Worm (Caenorhabditis elegans) whole organism, L4/young adult: ENCODE results near the gene aqp-11.
A peak's percentile ranks its signal among the peaks of the same experiment; 100 is the strongest.

ENCODE experiments used
- W03F9.2 ChIP-seq: fragments of 150-350 bp; optimal IDR thresholded peaks from 2 replicates; lab custom pipeline; 2014; ENCODE audit warnings: missing biosample characterization, missing genetic modification characterization
- dao-5 ChIP-seq: sonication (generic microtip); optimal IDR thresholded peaks from 2 replicates; lab custom pipeline; 2016; ENCODE audit warnings: missing genotype, missing genetic modification characterization, moderate library complexity, missing compliant biosample characterization
- him-1 ChIP-seq: sonication (generic microtip); optimal IDR thresholded peaks from 2 replicates; lab custom pipeline; 2016; ENCODE audit warnings: missing genotype, missing genetic modification reagents, missing genetic modification characterization, missing compliant biosample characterization

aqp-11 gene

DNA sequence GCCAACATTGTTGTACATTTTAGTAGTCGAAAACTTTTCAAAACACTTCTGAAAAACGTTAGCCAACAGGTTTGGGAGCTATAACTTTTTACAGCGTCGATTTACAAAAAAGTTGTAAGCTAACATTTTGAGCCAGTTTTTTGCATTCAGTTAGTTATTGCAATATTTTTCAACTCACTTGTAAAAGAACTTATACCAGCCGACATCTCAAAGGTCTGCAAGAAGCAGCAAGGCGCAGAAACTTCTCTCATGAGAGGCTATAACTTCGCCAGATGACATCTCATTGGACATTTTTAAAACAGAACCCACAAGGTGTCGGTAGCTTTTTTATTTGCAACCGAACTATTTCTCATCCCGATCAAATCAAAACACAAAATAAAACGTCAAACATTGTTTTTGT, 3.6 kb upstream of the aqp-11 start:
- no peak for TF ChIP-seq W03F9.2 (tag; lab: Kevin White, UChicago)

DNA sequence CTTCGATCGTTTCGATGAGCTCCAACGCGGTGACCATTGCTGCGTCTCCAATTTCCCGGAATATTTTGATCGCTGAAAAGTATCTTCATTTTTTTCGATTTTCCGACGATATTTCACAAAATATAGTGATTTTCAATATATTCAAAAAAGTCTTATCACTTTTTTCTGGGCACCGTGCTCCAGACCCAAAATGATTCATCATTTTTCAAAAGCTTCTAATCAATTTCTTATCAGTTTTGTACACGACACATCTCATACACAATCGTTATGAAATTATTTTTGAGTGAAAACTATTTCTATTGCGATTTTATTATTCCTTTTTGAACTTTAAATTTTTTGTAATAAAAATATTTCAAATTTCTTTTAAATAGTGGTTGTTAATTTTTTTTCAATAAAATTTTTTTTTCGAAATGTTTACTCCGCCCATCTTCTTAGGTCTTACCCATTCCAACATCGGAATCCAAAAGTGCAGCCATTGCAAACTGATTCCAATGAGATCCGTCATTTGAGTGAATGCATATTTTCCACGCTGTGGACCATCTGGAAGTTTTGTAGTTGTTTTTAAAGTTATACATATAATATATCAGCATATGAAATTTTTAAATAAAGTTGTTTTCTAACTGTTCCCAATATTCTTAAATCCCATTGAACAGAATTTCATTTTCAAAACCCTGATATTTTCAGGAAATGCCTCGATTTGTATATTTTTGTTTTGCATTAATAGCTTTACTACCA, 5.8 kb downstream of the aqp-11 start, which contains the start of gene sid-2:
Gene sid-2, plus strand, starts transcription at position 685 of the 735 bp plus-strand sequence.
- no peak for TF ChIP-seq him-1
- TF ChIP-seq W03F9.2 (tag; lab: Kevin White, UChicago), result no peak
- TF ChIP-seq dao-5 (tag; lab: Kevin White, UChicago), result no peak

ce11 chrIII:13682019-13682418, 8.9 kb downstream of the aqp-11 start:
- TF ChIP-seq W03F9.2 (tag; lab: Kevin White, UChicago) (no peak), him-1 (no peak), dao-5 (tag; lab: Kevin White, UChicago) (no peak)

ce11 chrIII:13683275-13683674, 10.2 kb downstream of the aqp-11 start:
- TF ChIP-seq dao-5 (tag; lab: Kevin White, UChicago) (no peak), him-1 (no peak), W03F9.2 (tag; lab: Kevin White, UChicago) (no peak)

- no peak for TF ChIP-seq dao-5 (tag; lab: Kevin White, UChicago)
- no peak for TF ChIP-seq him-1
- TF ChIP-seq W03F9.2 (tag; lab: Kevin White, UChicago), result no peak
These were observed 11.2 kb downstream of the aqp-11 start for ce11 chrIII:13684236-13684635.

DNA sequence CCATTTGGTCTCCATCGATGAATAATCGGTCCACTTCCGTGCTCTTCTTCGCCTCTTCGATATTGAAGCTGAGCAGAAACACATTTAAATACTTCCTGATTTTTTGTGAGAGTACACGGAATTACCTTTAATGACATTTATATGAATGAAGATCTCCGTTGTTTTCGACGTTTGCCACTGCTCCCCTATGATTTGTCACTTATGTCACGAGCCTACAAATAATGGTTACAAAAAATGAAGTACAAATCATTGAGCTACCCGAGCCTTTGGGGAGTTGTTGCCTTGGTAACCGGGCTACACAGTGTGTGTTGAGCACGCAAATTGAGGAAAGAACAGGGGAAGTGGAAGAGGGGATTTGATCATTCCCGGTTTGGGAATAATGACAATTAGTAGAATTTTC, 13.2 kb downstream of the aqp-11 start, which contains the start of gene dyf-2:
Gene dyf-2, minus strand, starts transcription at position 137 of the 400 bp plus-strand sequence.
- no peak for TF ChIP-seq dao-5 (tag; lab: Kevin White, UChicago)
- TF ChIP-seq him-1, result no peak
- no peak for TF ChIP-seq W03F9.2 (tag; lab: Kevin White, UChicago)

DNA sequence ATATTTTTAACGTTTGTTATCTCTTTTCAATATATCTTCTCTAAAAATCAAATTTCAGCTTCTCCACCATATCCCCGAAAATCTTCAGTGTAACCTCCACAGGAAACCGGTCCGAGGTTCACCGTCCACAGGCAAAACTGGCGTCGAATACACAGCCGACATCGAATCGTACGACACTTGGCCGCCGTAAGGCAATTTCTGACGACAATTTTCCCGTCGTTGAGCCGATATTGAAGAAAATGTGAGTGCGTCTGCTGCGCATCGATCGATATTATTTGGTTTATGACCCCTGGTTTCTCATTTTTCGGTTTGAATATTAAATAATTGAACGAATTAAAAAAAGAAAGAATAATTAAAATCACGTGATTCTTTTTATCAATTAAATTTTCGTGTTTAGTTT, 14.1 kb downstream of the aqp-11 start, which contains the start of gene cul-2:
Gene cul-2, plus strand, starts transcription at position 59 of the 400 bp plus-strand sequence.
- TF ChIP-seq W03F9.2 (tag; lab: Kevin White, UChicago), result no peak
- TF ChIP-seq dao-5 (tag; lab: Kevin White, UChicago), result no peak
- TF ChIP-seq him-1, result no peak

DNA sequence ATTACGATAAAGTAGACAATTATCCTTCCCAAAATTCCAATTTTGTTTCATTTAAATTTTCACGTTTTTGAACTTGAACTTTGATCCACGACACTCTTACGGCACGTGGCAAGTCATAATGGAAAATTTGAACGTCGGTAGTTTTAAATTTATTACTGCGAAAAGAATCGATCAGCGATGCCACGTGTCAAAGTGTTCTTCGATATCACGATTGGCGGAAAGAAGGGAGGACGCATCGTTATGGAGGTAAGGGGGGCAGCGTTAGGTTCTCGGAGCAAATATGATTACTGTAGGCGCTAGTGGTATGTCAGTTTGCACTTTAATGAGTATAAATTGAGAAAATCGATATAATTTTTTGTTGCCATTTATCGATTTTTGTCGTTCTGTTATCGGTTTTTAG, 19.5 kb downstream of the aqp-11 start, which contains the start of gene cyn-2:
Gene cyn-2, plus strand, starts transcription at position 114 of the 400 bp plus-strand sequence.
- TF ChIP-seq dao-5 (tag; lab: Kevin White, UChicago) (no peak), him-1 (no peak), W03F9.2 (tag; lab: Kevin White, UChicago) (no peak)

ce11 chrIII:13693187-13693586, 20.1 kb downstream of the aqp-11 start:
- TF ChIP-seq dao-5 (tag; lab: Kevin White, UChicago), result no peak
- no peak for TF ChIP-seq him-1
- TF ChIP-seq W03F9.2 (tag; lab: Kevin White, UChicago), result no peak

ce11 chrIII:13694048-13694447, 21.0 kb downstream of the aqp-11 start:
- TF ChIP-seq dao-5 (tag; lab: Kevin White, UChicago) (no peak), W03F9.2 (tag; lab: Kevin White, UChicago) (peak; percentile 12)

DNA sequence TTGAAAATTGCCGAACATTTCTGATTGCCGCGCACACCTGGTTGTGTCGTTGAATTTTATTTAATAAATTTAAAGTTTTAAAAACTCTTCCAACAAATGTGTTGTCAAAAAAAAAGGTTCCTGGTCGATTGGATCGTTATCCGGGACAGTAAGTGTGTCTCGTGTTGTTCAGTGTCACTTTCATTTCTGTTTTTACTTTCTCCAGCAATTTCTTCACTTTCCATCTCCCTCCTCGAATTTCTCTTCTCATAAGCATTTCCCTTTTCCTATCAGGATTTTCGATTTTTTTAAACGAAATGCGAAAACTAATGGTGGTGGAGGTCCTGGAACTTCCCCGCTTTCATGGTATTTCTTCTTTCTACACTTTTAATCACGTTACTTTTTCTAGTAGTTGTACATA, 22.5 kb downstream of the aqp-11 start:
- no peak for TF ChIP-seq W03F9.2 (tag; lab: Kevin White, UChicago)
- no peak for TF ChIP-seq him-1
- no peak for TF ChIP-seq dao-5 (tag; lab: Kevin White, UChicago)

ce11 chrIII:13697822-13698221, 24.7 kb downstream of the aqp-11 start:
- peak; percentile 64 for TF ChIP-seq him-1
- TF ChIP-seq dao-5 (tag; lab: Kevin White, UChicago), result no peak
- no peak for TF ChIP-seq W03F9.2 (tag; lab: Kevin White, UChicago)

ce11 chrIII:13701691-13702090, 28.6 kb downstream of the aqp-11 start, which contains the start of gene lit-1:
lit-1 (plus strand) TSS chrIII:13701991.
- TF ChIP-seq him-1, result no peak
- no peak for TF ChIP-seq dao-5 (tag; lab: Kevin White, UChicago)
- TF ChIP-seq W03F9.2 (tag; lab: Kevin White, UChicago), result no peak

ce11 chrIII:13708415-13708814, 35.3 kb downstream of the aqp-11 start:
- TF ChIP-seq W03F9.2 (tag; lab: Kevin White, UChicago), result no peak
- TF ChIP-seq dao-5 (tag; lab: Kevin White, UChicago), result no peak
- no peak for TF ChIP-seq him-1

DNA sequence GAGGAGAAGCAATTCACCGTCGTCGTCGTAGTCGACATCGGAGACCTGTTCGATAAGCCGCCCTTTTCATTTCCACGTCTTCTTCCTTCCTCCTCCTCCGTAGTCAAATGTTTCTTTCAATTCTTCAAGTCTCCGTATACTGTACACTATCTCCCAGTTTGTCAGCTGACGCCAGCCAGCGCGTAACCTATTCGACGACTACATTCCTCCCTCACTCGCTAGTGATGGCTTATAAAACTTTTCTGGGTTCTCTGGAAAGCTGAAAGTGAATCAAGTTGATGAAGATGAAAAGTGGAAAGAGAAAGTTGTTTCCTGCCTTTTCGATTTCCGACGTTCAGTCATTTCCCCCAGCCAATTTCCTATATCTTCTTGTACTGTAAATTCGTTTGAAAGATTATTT, 36.0 kb downstream of the aqp-11 start:
- TF ChIP-seq dao-5 (tag; lab: Kevin White, UChicago), result no peak
- no peak for TF ChIP-seq him-1
- TF ChIP-seq W03F9.2 (tag; lab: Kevin White, UChicago), result no peak
